Worm (Caenorhabditis elegans): ENCODE results near the gene abu-10.

The abu-10 gene

ce11 chrX:3823869-3824268 is 25.9 kb downstream of the abu-10 start (continued):
- no peak for TF ChIP-seq rpc-1 (optimal IDR thresholded peaks at IDR 0.05)
- no peak for TF ChIP-seq rpc-1 (tag; optimal IDR thresholded peaks at IDR 0.05)
- peak; percentile 48 for TF ChIP-seq ZK185.1 (tag; optimal IDR thresholded peaks at IDR 0.05; ENCODE audit: poor library complexity, severe bottlenecking)
- peak; percentile 59 for TF ChIP-seq atf-7 (tag; optimal IDR thresholded peaks at IDR 0.05)

DNA sequence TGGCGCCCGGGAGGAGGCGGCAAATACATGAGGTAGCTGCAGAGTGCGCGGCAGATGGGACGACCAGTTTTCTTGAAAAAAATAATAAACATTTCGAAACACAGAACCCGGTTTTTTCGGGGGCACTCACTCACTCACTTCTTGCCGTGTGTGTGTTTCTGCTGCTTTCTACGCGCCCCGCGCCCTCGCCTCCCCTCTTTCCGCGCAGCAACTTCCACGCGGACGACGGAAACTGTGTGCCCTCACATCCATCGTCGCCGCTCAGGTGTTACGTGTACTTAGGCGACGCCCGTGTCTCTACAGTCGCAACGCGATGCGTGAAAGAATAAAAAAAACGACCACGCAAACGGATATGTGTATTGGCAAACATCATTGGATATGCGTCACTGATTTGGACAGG is 26.5 kb downstream of the abu-10 start:
- TF ChIP-seq ztf-28 (GFP tag; IDR thresholded peaks at IDR 0.05) (0 out of 2 replicates have a peak, but pooled peaks have one; percentile 37), zfh-2 (GFP tag; conservative IDR thresholded peaks at IDR 0.05) (peak; percentile 81), D2030.7 (GFP tag; IDR thresholded peaks at IDR 0.05) (no peak)

DNA sequence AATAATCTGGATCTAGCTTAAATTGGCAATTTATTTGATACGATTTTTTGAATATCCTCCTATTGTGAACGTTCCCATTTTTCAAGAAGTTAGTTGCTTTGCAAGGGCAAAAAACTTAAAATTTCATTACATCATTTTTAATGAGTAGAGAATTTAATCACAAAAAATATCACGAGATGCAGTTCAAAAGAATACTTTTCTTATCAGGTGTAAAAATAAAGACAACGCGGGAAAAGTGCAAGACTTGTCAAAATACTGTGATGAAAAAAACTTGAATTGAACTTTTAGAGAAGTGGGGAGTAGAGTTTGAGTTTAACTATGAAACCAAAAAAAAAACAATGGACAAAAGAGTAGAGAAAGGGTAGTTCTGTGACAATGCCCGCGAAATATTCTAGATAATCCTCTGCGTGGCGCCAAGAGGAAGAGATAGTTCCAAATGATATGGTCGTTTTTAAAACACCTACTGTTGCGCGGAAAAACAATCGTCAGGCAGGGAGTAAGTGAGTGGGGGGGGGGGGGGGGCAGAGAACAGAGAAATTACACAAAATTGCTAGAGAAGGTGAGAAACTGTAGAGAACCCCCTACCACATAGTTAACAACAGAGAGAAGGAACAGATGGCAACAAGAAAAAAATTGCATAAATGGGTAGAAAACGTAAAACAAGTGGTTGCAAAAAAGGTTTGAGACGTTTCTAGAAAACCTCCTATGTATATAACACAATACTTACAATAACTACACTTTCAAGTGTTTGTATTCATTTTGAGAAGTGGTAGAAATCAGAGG is 27.1 kb downstream of the abu-10 start:
- TF ChIP-seq atf-7 (tag; optimal IDR thresholded peaks at IDR 0.05) (no peak), madf-8 (GFP tag; conservative IDR thresholded peaks at IDR 0.05) (no peak), ztf-18 (tag; optimal IDR thresholded peaks at IDR 0.05) (no peak), zim-3 (tag; optimal IDR thresholded peaks at IDR 0.05) (no peak), F39B2.1 (GFP tag; IDR thresholded peaks at IDR 0.05) (no peak), nhr-80 (tag; optimal IDR thresholded peaks at IDR 0.05) (peak; percentile 52), ZK185.1 (tag; optimal IDR thresholded peaks at IDR 0.05; ENCODE audit: poor library complexity, severe bottlenecking) (no peak), C17E4.6 (GFP tag; IDR thresholded peaks at IDR 0.05) (no peak)

DNA sequence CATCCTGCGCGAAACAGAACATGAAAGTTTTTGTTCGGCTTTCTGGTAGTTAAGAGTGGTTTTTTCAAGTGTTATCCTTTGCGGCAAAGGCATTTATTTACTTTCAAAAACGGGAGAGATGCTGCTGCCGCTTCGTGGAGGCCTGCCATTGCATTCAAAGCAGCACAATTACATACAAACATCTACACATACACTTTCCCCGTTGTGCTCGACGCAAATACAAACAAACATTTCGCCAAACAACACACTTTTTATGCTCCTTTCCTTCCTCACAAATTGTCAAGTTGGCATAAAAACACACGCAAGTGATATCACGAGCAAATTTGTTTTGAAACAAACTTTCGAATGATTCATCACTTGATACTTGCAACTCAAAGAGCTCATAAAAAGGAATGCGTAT is 28.2 kb downstream of the abu-10 start:
- TF ChIP-seq zfh-2 (GFP tag; conservative IDR thresholded peaks at IDR 0.05) (no peak), ccch-3 (GFP tag; optimal IDR thresholded peaks at IDR 0.05) (no peak), tbx-9 (tag; optimal IDR thresholded peaks at IDR 0.05; ENCODE audit: borderline replicate concordance) (no peak), pha-4 (tag; optimal IDR thresholded peaks at IDR 0.05) (no peak), snpc-4 (GFP tag; optimal IDR thresholded peaks at IDR 0.05) (no peak), snpc-4 (tag; optimal IDR thresholded peaks at IDR 0.05) (no peak), sea-2 (GFP tag; IDR thresholded peaks at IDR 0.05) (no peak), somi-1 (GFP tag; optimal IDR thresholded peaks at IDR 0.05) (no peak), madf-8 (GFP tag; conservative IDR thresholded peaks at IDR 0.05) (no peak), B0035.1 (tag; optimal IDR thresholded peaks at IDR 0.05) (no peak), tbp1 (GFP tag; optimal IDR thresholded peaks at IDR 0.05) (no peak), snpc-1.3 (tag; optimal IDR thresholded peaks at IDR 0.05; ENCODE audit: insufficient read depth) (no peak)

DNA sequence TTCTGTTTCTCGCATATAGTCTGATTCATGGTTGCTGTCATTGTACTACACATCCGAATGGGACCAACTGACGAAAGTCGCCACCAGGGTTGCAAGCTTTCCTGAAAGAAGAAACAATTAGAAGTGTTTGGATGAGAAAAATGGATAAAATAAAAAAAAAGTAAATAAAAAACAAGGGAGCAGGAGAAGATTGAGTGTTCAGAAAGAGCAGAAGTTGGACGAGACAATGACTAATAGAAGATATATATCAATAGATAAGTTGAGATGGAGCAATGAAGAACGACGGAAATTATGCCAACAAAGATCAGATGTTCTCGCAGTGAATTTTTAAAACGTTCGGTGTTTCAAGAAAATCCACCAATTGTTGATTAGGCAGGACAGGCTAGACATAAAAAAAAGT is 28.9 kb downstream of the abu-10 start, which contains the start of gene fkh-9:
TSS of gene fkh-9 (minus strand) at position 101 of the 400 bp plus-strand sequence.
- TF ChIP-seq fkh-3 (tag; optimal IDR thresholded peaks at IDR 0.05) (no peak), athp-1 (tag; optimal IDR thresholded peaks at IDR 0.05) (no peak), dpl-1 (GFP tag; optimal IDR thresholded peaks at IDR 0.05) (no peak), lin-35 (GFP tag; optimal IDR thresholded peaks at IDR 0.05) (no peak), pbrm-1 (GFP tag; IDR thresholded peaks at IDR 0.05) (no peak), Y95B8A.8 (GFP tag; IDR thresholded peaks at IDR 0.05) (no peak), hsf-1 (GFP tag; IDR thresholded peaks at IDR 0.05) (no peak), ceh-27 (GFP tag; optimal IDR thresholded peaks at IDR 0.05) (no peak), B0336.3 (GFP tag; IDR thresholded peaks at IDR 0.05) (no peak), B0261.1 (tag; optimal IDR thresholded peaks at IDR 0.05) (no peak)
